Worm (Caenorhabditis elegans): ENCODE data around the gene C28H8.2.

The C28H8.2 gene

ce11 chrIII:5872288-5872687 is 47.8 kb upstream of the C28H8.2 start:
- peak; percentile 98 for TF ChIP-seq dsc-1 (tag; optimal IDR thresholded peaks at IDR 0.05)
- no peak for TF ChIP-seq nhr-28 (tag; optimal IDR thresholded peaks at IDR 0.05)
- TF ChIP-seq nhr-19 (GFP tag; conservative IDR thresholded peaks at IDR 0.05), result no peak
- TF ChIP-seq nhr-77 (tag; optimal IDR thresholded peaks at IDR 0.05), result no peak
- no peak for TF ChIP-seq C16A3.4 (tag; optimal IDR thresholded peaks at IDR 0.05)
- no peak for TF ChIP-seq nhr-76 (tag; optimal IDR thresholded peaks at IDR 0.05)
- TF ChIP-seq elt-2 (tag; optimal IDR thresholded peaks at IDR 0.05), result no peak
- TF ChIP-seq ztf-4 (tag; optimal IDR thresholded peaks at IDR 0.05), result no peak
- TF ChIP-seq mef-2 (tag; optimal IDR thresholded peaks at IDR 0.05), result no peak
- TF ChIP-seq mep-1 (tag; optimal IDR thresholded peaks at IDR 0.05), result no peak
- TF ChIP-seq sptf-1 (tag; optimal IDR thresholded peaks at IDR 0.05), result no peak
- no peak for TF ChIP-seq tbx-2 (tag; optimal IDR thresholded peaks at IDR 0.05)
- TF ChIP-seq F16B12.6 (tag; optimal IDR thresholded peaks at IDR 0.05), result no peak
- TF ChIP-seq blmp-1 (tag; optimal IDR thresholded peaks at IDR 0.05), result no peak
- peak; percentile 42 for TF ChIP-seq rnt-1 (tag; optimal IDR thresholded peaks at IDR 0.05)
- no peak for TF ChIP-seq zag-1 (tag; optimal IDR thresholded peaks at IDR 0.05)
- TF ChIP-seq nhr-47 (tag; optimal IDR thresholded peaks at IDR 0.05), result no peak
- no peak for TF ChIP-seq skn-1 (tag; optimal IDR thresholded peaks at IDR 0.05)
- TF ChIP-seq sup-37 (GFP tag; optimal IDR thresholded peaks at IDR 0.05), result no peak
- TF ChIP-seq fkh-8 (tag; optimal IDR thresholded peaks at IDR 0.05), result no peak
- TF ChIP-seq nhr-71 (tag; optimal IDR thresholded peaks at IDR 0.05), result peak; percentile 23
- TF ChIP-seq C34B4.2 (tag; optimal IDR thresholded peaks at IDR 0.05), result no peak
- TF ChIP-seq ztf-11 (tag; optimal IDR thresholded peaks at IDR 0.05), result no peak
- TF ChIP-seq fkh-4 (tag; optimal IDR thresholded peaks at IDR 0.05; ENCODE audit: borderline replicate concordance), result peak; percentile 90
- no peak for TF ChIP-seq lin-15B (tag; optimal IDR thresholded peaks at IDR 0.05)
- peak; percentile 31 for TF ChIP-seq lin-14 (GFP tag; optimal IDR thresholded peaks at IDR 0.05)

ce11 chrIII:5874263-5874662 is 45.9 kb upstream of the C28H8.2 start:
- TF ChIP-seq snu-23 (GFP tag; optimal IDR thresholded peaks at IDR 0.05) (peak; percentile 75), mef-2 (tag; optimal IDR thresholded peaks at IDR 0.05) (no peak), nhr-19 (GFP tag; conservative IDR thresholded peaks at IDR 0.05) (peak; percentile 58), efl-1 (optimal IDR thresholded peaks at IDR 0.05) (peak in 1 of 2 experiments; percentile 14), efl-1 (GFP tag; optimal IDR thresholded peaks at IDR 0.05 in 1 of 2) (peak in 1 of 2 experiments; percentile 60), nhr-71 (tag; optimal IDR thresholded peaks at IDR 0.05) (peak; percentile 83), blmp-1 (tag; optimal IDR thresholded peaks at IDR 0.05) (peak; percentile 39), tbx-2 (tag; optimal IDR thresholded peaks at IDR 0.05) (no peak), unc-98 (GFP tag; IDR thresholded peaks at IDR 0.05) (no peak), nhr-28 (tag; optimal IDR thresholded peaks at IDR 0.05) (no peak), Y116A8C.19 (tag; optimal IDR thresholded peaks at IDR 0.05; ENCODE audit: borderline replicate concordance) (no peak), ces-1 (GFP tag; optimal IDR thresholded peaks at IDR 0.05) (no peak), hlh-17 (GFP tag; optimal IDR thresholded peaks at IDR 0.05; ENCODE audit: borderline replicate concordance) (no peak), elt-2 (tag; optimal IDR thresholded peaks at IDR 0.05) (peak; percentile 13), nhr-11 (tag; optimal IDR thresholded peaks at IDR 0.05) (no peak), grh-1 (GFP tag; IDR thresholded peaks at IDR 0.05) (peak; percentile 22; the same call in 1 of the 2 replicates), rnt-1 (tag; optimal IDR thresholded peaks at IDR 0.05) (no peak), dpl-1 (GFP tag; optimal IDR thresholded peaks at IDR 0.05) (peak in 1 of 3 experiments; percentile 31), pqm-1 (tag; optimal IDR thresholded peaks at IDR 0.05) (no peak), ceh-63 (GFP tag; optimal IDR thresholded peaks at IDR 0.05) (no peak), nhr-237 (tag; optimal IDR thresholded peaks at IDR 0.05) (no peak), isw-1 (GFP tag; IDR thresholded peaks at IDR 0.05) (no peak), lin-39 (tag; optimal IDR thresholded peaks at IDR 0.05) (no peak), xbp-1 (tag; optimal IDR thresholded peaks at IDR 0.05) (peak; percentile 16), ama-1 (optimal IDR thresholded peaks at IDR 0.05) (peak; percentile 91), mab-9 (GFP tag; IDR thresholded peaks at IDR 0.05) (no peak), pax-3 (tag; optimal IDR thresholded peaks at IDR 0.05) (no peak), ceh-82 (tag; optimal IDR thresholded peaks at IDR 0.05) (no peak), nhr-47 (tag; optimal IDR thresholded peaks at IDR 0.05) (peak; percentile 47), nhr-85 (tag) (peak; percentile 86), swsn-7 (tag; optimal IDR thresholded peaks at IDR 0.05) (peak; percentile 11), lin-35 (GFP tag; optimal IDR thresholded peaks at IDR 0.05) (peak in 1 of 2 experiments; percentile 72), pag-3 (tag; optimal IDR thresholded peaks at IDR 0.05; ENCODE audit: borderline replicate concordance, insufficient read depth) (no peak), egl-27 (tag; optimal IDR thresholded peaks at IDR 0.05) (no peak), efl-3 (GFP tag; optimal IDR thresholded peaks at IDR 0.05) (no peak), mep-1 (tag; optimal IDR thresholded peaks at IDR 0.05) (no peak)
